Fruit fly (Drosophila melanogaster): ENCODE measurements around the gene CG10713.

DNA sequence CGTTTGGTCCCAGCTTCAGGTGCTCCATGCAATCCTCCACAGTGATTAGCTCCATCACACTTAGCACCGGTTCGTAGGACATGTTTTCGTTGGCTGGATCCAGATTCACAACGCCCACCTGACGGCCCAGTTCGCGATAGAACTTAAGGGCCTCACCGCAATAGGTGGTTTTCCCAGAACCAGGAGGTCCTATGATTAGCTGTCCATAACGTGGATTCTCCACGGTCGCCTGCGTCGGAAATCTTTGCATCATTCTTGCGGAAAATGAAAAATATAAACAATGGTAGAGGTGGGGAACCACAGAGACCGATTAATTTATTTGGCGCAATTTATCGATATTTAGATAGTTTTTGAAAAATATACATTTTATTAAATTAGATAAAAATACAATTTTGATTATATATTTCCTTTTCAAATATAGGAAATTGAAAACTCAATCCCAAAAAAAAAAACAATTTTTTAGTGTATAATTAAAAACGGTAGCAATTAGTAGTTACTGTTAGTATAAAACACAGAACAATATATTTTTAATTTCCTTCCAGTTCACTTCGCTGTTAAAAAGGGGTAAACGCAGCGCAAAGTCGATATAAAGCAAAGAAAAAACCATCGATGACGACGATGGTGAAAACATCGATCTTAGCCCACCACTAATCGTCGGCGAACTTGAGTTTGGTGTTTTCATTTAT is 22.7 kb downstream of the CG10713 start, which contains the start of the genes CG10222 and flr:
- no peak for TF ChIP-seq foxo (GFP tag; optimal IDR thresholded peaks at IDR 0.05)
- no peak for TF ChIP-seq jim (GFP tag; optimal IDR thresholded peaks at IDR 0.05)
- TF ChIP-seq sv (GFP tag; optimal IDR thresholded peaks at IDR 0.05): no peak

Data from whole organism, wandering third instar larva.